Worm (Caenorhabditis elegans): ENCODE measurements around the gene abu-2.
"Not testable (repeated sequence)": the region's sequence is repeated elsewhere in the genome, so short reads cannot be mapped to it uniquely, and the experiment has no call there.

- TF ChIP-seq nhr-23 (tag; optimal IDR thresholded peaks at IDR 0.05); ceh-28 (tag; optimal IDR thresholded peaks at IDR 0.05); fos-1 (tag; optimal IDR thresholded peaks at IDR 0.05); skn-1 (tag; optimal IDR thresholded peaks at IDR 0.05); ceh-9 (tag; optimal IDR thresholded peaks at IDR 0.05); ama-1 (optimal IDR thresholded peaks at IDR 0.05); ztf-4 (tag; optimal IDR thresholded peaks at IDR 0.05); egl-27 (tag; optimal IDR thresholded peaks at IDR 0.05); lin-39 (tag; optimal IDR thresholded peaks at IDR 0.05); zag-1 (tag; optimal IDR thresholded peaks at IDR 0.05); nhr-28 (tag; optimal IDR thresholded peaks at IDR 0.05); ceh-16 (tag; optimal IDR thresholded peaks at IDR 0.05); elt-3 (tag; optimal IDR thresholded peaks at IDR 0.05); mdl-1 (tag; optimal IDR thresholded peaks at IDR 0.05): not testable (repeated sequence)
Observed at ce11 chrX:1403444-1403843, 7.0 kb downstream of the abu-2 start, which contains the start of gene ZK402.2.
